Worm (Caenorhabditis elegans) whole organism, late embryonic: ENCODE measurements around the gene prx-3.

ENCODE experiments used
- ceh-31 ChIP-seq: sonication (generic microtip); optimal IDR thresholded peaks from 2 replicates; lab custom pipeline; 2016; ENCODE audit warnings: missing genetic modification characterization, missing compliant biosample characterization
- eyg-1 ChIP-seq: sonication (generic microtip); optimal IDR thresholded peaks from 2 replicates; lab custom pipeline; 2016; ENCODE audit warnings: missing genotype, missing genetic modification characterization, missing compliant biosample characterization
- hlh-30 ChIP-seq: sonication (generic microtip); optimal IDR thresholded peaks from 2 replicates; lab custom pipeline; 2017; ENCODE audit warnings: antibody characterized with exemption, missing genetic modification characterization, missing compliant biosample characterization; ENCODE audit not compliant: insufficient read depth
- nhr-11 ChIP-seq: fragments of 150-350 bp; optimal IDR thresholded peaks from 2 replicates; lab custom pipeline; 2014; ENCODE audit warnings: missing biosample characterization, missing genetic modification characterization
- pqm-1 ChIP-seq: sonication (generic microtip); optimal IDR thresholded peaks from 2 replicates; lab custom pipeline; 2016; ENCODE audit warnings: missing genetic modification characterization, missing compliant biosample characterization

DNA sequence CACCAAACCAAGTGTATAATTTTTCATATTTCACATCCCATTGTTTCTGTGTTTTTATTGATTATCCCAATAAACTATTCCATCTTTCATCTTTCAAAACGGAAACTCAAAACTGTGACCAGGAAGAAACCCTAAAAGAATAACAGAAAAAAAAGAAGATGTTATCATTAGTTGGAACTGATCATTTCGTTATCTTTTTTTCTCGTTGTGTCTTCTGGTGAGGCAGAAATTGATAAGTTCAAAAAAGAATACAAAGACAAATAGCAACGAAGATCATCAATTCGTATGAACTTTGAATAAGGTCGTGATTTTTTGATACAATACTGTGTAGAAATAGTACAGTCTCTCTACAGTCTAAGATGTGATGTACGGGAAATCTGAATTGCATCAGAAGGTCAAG, 30.9 kb downstream of the prx-3 start:
- TF ChIP-seq pqm-1 (tag; lab: Kevin White, UChicago), result no peak
- TF ChIP-seq nhr-11, result no peak
- no peak for TF ChIP-seq eyg-1
- TF ChIP-seq hlh-30, result no peak
- no peak for TF ChIP-seq ceh-31 (tag; lab: Kevin White, UChicago)
